Worm (Caenorhabditis elegans) whole organism, midembryonic: ENCODE results near the gene F47E1.4.

Source experiments
- cog-1 ChIP-seq: sonication (generic microtip); optimal IDR thresholded peaks from 2 replicates; lab custom pipeline; 2016; ENCODE audit warnings: missing genetic modification characterization, missing compliant biosample characterization
- flt-1 ChIP-seq: fragments of 200-800 bp; sonication (Bioruptor generic); IDR thresholded peaks from 2 replicates; pipeline ENCODE4 v1.3.6; 2022; ENCODE audit warnings: missing genetic modification characterization, missing compliant biosample characterization
- klf-2 ChIP-seq: fragments of 200-800 bp; sonication (Bioruptor generic); conservative IDR thresholded peaks from 2 replicates; pipeline ENCODE4 v1.3.6; 2022; ENCODE audit warnings: missing genetic modification reagents, missing genetic modification characterization, missing compliant biosample characterization
- ref-1 ChIP-seq: fragments of 200-800 bp; sonication (Bioruptor generic); conservative IDR thresholded peaks from 2 replicates; pipeline ENCODE4 v1.3.6; 2022; ENCODE audit warnings: missing genetic modification reagents, missing genetic modification characterization, missing compliant biosample characterization
- tab-1 ChIP-seq: fragments of 200-800 bp; sonication (Bioruptor generic); IDR thresholded peaks from 2 replicates; pipeline ENCODE4 v1.3.6; 2022; ENCODE audit warnings: missing genetic modification characterization, missing compliant biosample characterization
- ztf-23 ChIP-seq: fragments of 200-800 bp; sonication (Bioruptor generic); IDR thresholded peaks from 2 replicates; pipeline ENCODE4 v1.3.6; 2022; ENCODE audit warnings: missing genetic modification reagents, missing genetic modification characterization, missing compliant biosample characterization

- no peak for TF ChIP-seq cog-1 (tag; lab: Kevin White, UChicago)
- no peak for TF ChIP-seq tab-1
- no peak for TF ChIP-seq klf-2 (GFP tag; lab: Robert Waterston, UW)
- TF ChIP-seq ztf-23, result no peak
- TF ChIP-seq flt-1, result no peak
- TF ChIP-seq ref-1 (GFP tag; lab: Robert Waterston, UW), result no peak
Measured at ce11 chrX:9015420-9015819, 47.2 kb upstream of the F47E1.4 start, which contains the start of gene T25B6.4.
